Worm (Caenorhabditis elegans): ENCODE measurements around the gene fbxc-54.

fbxc-54 gene

DNA sequence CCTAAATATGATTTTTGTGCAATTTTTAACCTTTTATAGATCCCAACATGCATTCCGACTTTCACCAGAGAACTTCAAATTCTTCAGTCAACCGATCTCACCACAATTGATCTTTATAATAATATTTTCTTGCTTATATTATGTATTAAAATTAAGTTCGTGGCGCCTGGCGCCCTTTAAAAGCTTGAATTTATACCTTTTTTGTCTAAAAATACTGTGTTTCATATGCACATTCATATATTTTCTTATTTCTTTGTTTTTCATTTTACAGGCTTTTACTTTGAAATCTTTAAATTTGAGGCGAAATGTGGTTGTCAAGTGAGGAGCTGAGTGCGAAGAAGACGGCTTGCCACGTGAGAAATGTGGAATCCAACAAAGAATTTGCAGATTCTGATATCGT, 13.2 kb downstream of the fbxc-54 start, which contains the start of gene rpoa-49:
Gene rpoa-49 (plus strand): TSS at position 301 of the 400 bp plus-strand sequence.
- TF ChIP-seq nhr-47 (tag; optimal IDR thresholded peaks at IDR 0.05) (no peak), sptf-1 (tag; optimal IDR thresholded peaks at IDR 0.05) (no peak), lin-39 (tag; optimal IDR thresholded peaks at IDR 0.05) (no peak), nhr-28 (tag; optimal IDR thresholded peaks at IDR 0.05) (no peak), lin-35 (GFP tag; optimal IDR thresholded peaks at IDR 0.05) (no peak), ama-1 (optimal IDR thresholded peaks at IDR 0.05) (no peak)

DNA sequence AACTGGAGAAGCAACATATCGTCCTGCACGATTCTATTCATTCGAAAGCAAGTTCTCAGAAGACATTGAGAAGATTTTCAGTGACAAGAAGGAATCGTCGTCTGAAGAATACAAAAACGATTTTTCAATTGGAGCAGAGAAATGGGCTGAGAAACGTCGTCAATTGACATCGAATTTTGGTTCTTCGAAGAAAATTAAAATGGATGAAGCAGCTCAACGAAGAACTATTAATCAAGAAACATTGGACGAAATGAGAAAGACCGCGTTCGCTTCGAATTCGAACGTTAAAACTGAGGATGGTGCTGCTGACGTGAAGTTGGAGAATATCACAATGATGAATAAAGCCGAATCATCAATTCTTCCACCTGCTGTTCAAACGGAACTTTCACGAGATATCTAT, 14.6 kb downstream of the fbxc-54 start, which contains the start of gene rpt-4:
Gene rpt-4 (minus strand): TSS at position 101 of the 400 bp plus-strand sequence.
- TF ChIP-seq lsy-2 (tag; optimal IDR thresholded peaks at IDR 0.05), result no peak
- peak; percentile 59 for TF ChIP-seq nhr-85 (tag)

DNA sequence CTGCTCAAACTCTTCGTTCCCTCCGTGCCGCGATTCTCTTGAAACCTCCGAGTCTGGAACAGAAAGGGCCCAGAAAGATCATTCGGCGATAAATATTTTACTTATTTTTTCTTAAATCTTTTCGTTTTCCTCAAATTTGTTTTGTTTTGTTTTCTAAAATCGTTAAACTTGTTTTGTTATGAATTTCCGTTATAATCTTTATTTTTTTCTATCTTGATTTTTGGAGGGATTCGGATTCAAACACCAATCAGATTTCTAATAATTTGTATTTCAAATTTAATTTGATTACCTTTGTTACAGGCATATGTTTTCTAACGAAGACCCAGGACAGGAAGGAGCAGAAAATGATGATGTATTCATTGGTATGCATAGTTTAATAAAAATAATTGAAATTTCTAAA, 15.8 kb downstream of the fbxc-54 start, which contains the start of gene C23H3.5:
Gene C23H3.5 (plus strand): TSS at position 301 of the 400 bp plus-strand sequence.
- no peak for TF ChIP-seq nhr-19 (GFP tag; conservative IDR thresholded peaks at IDR 0.05)
- no peak for TF ChIP-seq unc-86 (tag; optimal IDR thresholded peaks at IDR 0.05)
- TF ChIP-seq mef-2 (tag; optimal IDR thresholded peaks at IDR 0.05), result no peak
- TF ChIP-seq ceh-90 (tag; optimal IDR thresholded peaks at IDR 0.05), result no peak
- no peak for TF ChIP-seq lin-15B (tag; optimal IDR thresholded peaks at IDR 0.05)
- TF ChIP-seq ceh-82 (tag; optimal IDR thresholded peaks at IDR 0.05), result no peak
- TF ChIP-seq mep-1 (tag; optimal IDR thresholded peaks at IDR 0.05), result no peak
- TF ChIP-seq dpl-1 (GFP tag; optimal IDR thresholded peaks at IDR 0.05), result no peak
- no peak for TF ChIP-seq ceh-88 (GFP tag; IDR thresholded peaks at IDR 0.05)
- no peak for TF ChIP-seq pax-3 (tag; optimal IDR thresholded peaks at IDR 0.05)
- no peak for TF ChIP-seq pqm-1 (tag; optimal IDR thresholded peaks at IDR 0.05)
- no peak for TF ChIP-seq ceh-8 (GFP tag; optimal IDR thresholded peaks at IDR 0.05)

ce11 chrII:50862-51261, 19.3 kb downstream of the fbxc-54 start:
- TF ChIP-seq sup-37 (GFP tag; optimal IDR thresholded peaks at IDR 0.05) (no peak), lin-35 (GFP tag; optimal IDR thresholded peaks at IDR 0.05) (peak in 1 of 2 experiments; percentile 22), C04F5.9 (tag; optimal IDR thresholded peaks at IDR 0.05) (no peak), lin-14 (GFP tag; optimal IDR thresholded peaks at IDR 0.05) (no peak)

DNA sequence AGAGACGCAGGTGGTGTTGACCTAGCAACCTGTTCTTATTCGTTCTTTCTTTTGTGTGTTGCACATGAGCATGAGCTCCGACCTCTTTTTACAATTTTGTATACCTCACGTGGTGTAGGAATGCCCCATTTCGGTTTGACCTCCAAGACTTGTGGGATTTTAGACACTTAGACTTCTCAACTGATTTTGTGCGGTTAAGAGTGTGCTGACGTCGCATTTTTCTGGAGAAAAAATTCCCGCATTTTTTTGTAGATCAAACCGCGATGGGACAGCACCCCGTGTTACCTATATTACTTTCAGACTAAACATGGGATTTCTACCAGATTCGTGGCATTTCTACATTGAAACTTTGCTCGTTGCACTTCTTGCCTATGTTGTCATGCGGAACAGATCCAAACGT, 19.8 kb downstream of the fbxc-54 start, which contains the start of gene sptl-1:
Gene sptl-1 (plus strand): TSS at position 301 of the 400 bp plus-strand sequence.
- TF ChIP-seq efl-1 (optimal IDR thresholded peaks at IDR 0.05) (no peak), efl-1 (GFP tag; optimal IDR thresholded peaks at IDR 0.05 in 1 of 2) (peak in 1 of 2 experiments; percentile 35), unc-98 (GFP tag; IDR thresholded peaks at IDR 0.05) (no peak)

ce11 chrII:55204-55603, 23.7 kb downstream of the fbxc-54 start, which contains the start of gene tre-5:
Gene tre-5 (minus strand): TSS chrII:55304.
- TF ChIP-seq efl-1 (optimal IDR thresholded peaks at IDR 0.05) (no peak), efl-1 (GFP tag; optimal IDR thresholded peaks at IDR 0.05 in 1 of 2) (peak in 1 of 2 experiments; percentile 76), skn-1 (tag; optimal IDR thresholded peaks at IDR 0.05) (no peak), nhr-71 (tag; optimal IDR thresholded peaks at IDR 0.05) (no peak), elt-2 (tag; optimal IDR thresholded peaks at IDR 0.05) (no peak), nhr-28 (tag; optimal IDR thresholded peaks at IDR 0.05) (no peak), mef-2 (tag; optimal IDR thresholded peaks at IDR 0.05) (no peak), lin-35 (GFP tag; optimal IDR thresholded peaks at IDR 0.05) (peak in 1 of 2 experiments; percentile 16), snu-23 (GFP tag; optimal IDR thresholded peaks at IDR 0.05) (no peak), nhr-11 (tag; optimal IDR thresholded peaks at IDR 0.05) (no peak)

- no peak for TF ChIP-seq C16A3.4 (tag; optimal IDR thresholded peaks at IDR 0.05)
- TF ChIP-seq Y116A8C.19 (tag; optimal IDR thresholded peaks at IDR 0.05; ENCODE audit: borderline replicate concordance), result no peak
- TF ChIP-seq isw-1 (GFP tag; IDR thresholded peaks at IDR 0.05), result no peak
- no peak for TF ChIP-seq nhr-71 (tag; optimal IDR thresholded peaks at IDR 0.05)
- TF ChIP-seq unc-130 (tag; optimal IDR thresholded peaks at IDR 0.05), result no peak
- no peak for TF ChIP-seq ztf-11 (tag; optimal IDR thresholded peaks at IDR 0.05)
- no peak for TF ChIP-seq elt-3 (tag; optimal IDR thresholded peaks at IDR 0.05)
- TF ChIP-seq egl-13 (tag; optimal IDR thresholded peaks at IDR 0.05), result no peak
- no peak for TF ChIP-seq pqm-1 (tag; optimal IDR thresholded peaks at IDR 0.05)
- TF ChIP-seq swsn-7 (tag; optimal IDR thresholded peaks at IDR 0.05), result no peak
- no peak for TF ChIP-seq pax-3 (tag; optimal IDR thresholded peaks at IDR 0.05)
- no peak for TF ChIP-seq pag-3 (tag; optimal IDR thresholded peaks at IDR 0.05; ENCODE audit: borderline replicate concordance, insufficient read depth)
- no peak for TF ChIP-seq jun-1 (tag; optimal IDR thresholded peaks at IDR 0.05)
- no peak for TF ChIP-seq ceh-82 (tag; optimal IDR thresholded peaks at IDR 0.05)
- no peak for TF ChIP-seq lin-15B (tag; optimal IDR thresholded peaks at IDR 0.05)
- TF ChIP-seq unc-62 (GFP tag; optimal IDR thresholded peaks at IDR 0.05), result no peak
Measured at ce11 chrII:57370-57769, 25.9 kb downstream of the fbxc-54 start, which contains the start of gene ascc-1. Gene ascc-1 (plus strand): TSS chrII:57670.
